Worm (Caenorhabditis elegans): ENCODE data around the gene ZK616.65.

The ZK616.65 gene

DNA sequence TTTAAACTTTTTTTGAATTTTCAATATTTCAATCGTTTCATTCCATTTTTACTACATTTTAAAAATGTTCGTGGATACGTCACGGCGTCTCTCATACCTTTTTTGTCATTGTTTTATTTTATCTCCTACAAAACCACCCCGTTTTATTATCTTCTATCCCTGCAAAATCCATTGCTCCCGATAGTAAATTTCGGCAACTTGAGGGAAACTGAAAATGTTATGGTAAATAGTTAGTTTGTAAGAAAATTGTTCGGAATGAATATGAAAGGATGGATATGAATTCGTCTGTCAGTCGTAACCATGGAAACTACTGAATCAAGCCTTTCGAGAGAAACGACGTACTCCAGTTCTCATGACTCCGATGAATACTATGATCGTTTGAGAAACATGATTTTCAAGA lies 29.7 kb downstream of the ZK616.65 start, which contains the start of gene F41H10.2:
Gene F41H10.2 (plus strand): TSS at position 301 of the 400 bp plus-strand sequence.
- no peak for TF ChIP-seq nhr-28 (tag; optimal IDR thresholded peaks at IDR 0.05)
- TF ChIP-seq egl-27 (tag; optimal IDR thresholded peaks at IDR 0.05), result no peak
- TF ChIP-seq lin-39 (tag; optimal IDR thresholded peaks at IDR 0.05), result no peak
- TF ChIP-seq fkh-2 (tag; optimal IDR thresholded peaks at IDR 0.05), result no peak
- no peak for TF ChIP-seq nfya-1 (tag; optimal IDR thresholded peaks at IDR 0.05; ENCODE audit: insufficient read depth)
- TF ChIP-seq elt-2 (tag; optimal IDR thresholded peaks at IDR 0.05), result no peak
- TF ChIP-seq egl-5 (tag; optimal IDR thresholded peaks at IDR 0.05), result no peak
- no peak for TF ChIP-seq nhr-76 (tag; optimal IDR thresholded peaks at IDR 0.05)
- TF ChIP-seq nhr-23 (tag; optimal IDR thresholded peaks at IDR 0.05), result no peak
- no peak for TF ChIP-seq sea-2 (GFP tag; optimal IDR thresholded peaks at IDR 0.05)

DNA sequence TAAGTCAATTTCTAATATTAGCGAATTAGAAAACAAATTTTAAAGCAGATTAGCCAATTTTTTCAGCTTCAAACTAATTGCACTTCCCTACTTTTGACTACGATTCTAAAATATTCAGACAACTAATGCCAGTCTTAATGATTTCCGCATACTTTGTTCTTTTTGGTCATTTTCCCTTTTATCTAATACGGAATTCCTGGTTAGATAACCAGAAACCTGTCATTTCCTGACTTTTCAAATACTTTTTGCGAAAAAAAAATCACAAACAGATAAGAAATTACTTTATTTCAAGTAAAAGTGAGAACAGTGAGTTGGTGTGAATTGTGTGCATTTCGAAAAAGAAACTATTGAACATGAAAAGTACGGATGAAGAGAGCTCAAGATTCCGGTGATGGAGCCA lies 30.9 kb downstream of the ZK616.65 start:
- TF ChIP-seq pqm-1 (tag; optimal IDR thresholded peaks at IDR 0.05), result peak; percentile 46
- peak; percentile 83 for TF ChIP-seq elt-2 (tag; optimal IDR thresholded peaks at IDR 0.05)
- TF ChIP-seq ztf-11 (tag; optimal IDR thresholded peaks at IDR 0.05), result no peak

DNA sequence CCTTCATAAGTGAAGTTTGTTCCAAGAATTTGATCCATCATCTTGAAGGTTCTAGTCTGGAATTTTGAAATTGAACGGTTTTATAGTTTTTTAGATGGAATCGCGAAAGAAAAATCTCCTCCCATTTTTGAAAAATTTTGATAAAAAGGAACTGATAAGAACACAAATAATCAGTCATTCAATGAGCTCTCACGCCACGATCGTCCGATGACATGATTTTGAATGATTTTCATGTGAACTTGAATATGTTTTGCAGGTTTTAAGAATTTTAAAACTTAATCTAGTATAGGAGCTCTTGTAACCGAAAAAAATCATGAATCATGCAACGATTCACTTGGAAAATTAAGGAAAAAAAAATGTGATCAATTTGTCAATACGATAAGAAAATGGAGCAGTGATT lies 34.0 kb downstream of the ZK616.65 start, which contains the start of gene elo-5:
Gene elo-5 (minus strand): TSS at position 56 of the 400 bp plus-strand sequence.
- peak; percentile 47 for TF ChIP-seq pha-4 (tag; optimal IDR thresholded peaks at IDR 0.05)
- TF ChIP-seq elt-2 (tag; optimal IDR thresholded peaks at IDR 0.05), result peak; percentile 91
- no peak for TF ChIP-seq daf-12 (tag; optimal IDR thresholded peaks at IDR 0.05)
- peak; percentile 52 for TF ChIP-seq pqm-1 (tag; optimal IDR thresholded peaks at IDR 0.05)
- TF ChIP-seq egl-27 (tag; optimal IDR thresholded peaks at IDR 0.05), result no peak
- no peak for TF ChIP-seq ztf-4 (tag; optimal IDR thresholded peaks at IDR 0.05)
- no peak for TF ChIP-seq unc-62 (GFP tag; optimal IDR thresholded peaks at IDR 0.05)

DNA sequence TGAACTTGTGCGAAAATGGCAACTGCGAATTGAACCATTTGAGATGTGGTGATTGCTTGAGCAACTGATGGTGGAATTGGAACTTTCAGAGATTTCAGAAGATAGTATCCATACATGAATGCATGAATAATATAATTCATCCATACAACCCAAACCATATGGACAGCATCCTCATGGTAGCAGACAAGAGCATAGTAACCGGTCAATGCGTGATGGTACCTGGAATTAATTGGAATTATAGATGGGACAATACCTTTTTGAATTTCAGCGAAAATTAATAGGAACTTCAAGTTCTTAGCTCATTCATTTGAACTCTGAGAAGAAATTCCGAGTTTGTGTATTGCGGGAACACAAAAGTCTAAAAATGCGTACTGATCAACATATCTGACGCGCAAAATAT lies 36.1 kb downstream of the ZK616.65 start:
- TF ChIP-seq ztf-11 (tag; optimal IDR thresholded peaks at IDR 0.05), result no peak
- no peak for TF ChIP-seq eor-1 (tag; optimal IDR thresholded peaks at IDR 0.05)
- no peak for TF ChIP-seq sea-2 (GFP tag; optimal IDR thresholded peaks at IDR 0.05)
- no peak for TF ChIP-seq egl-27 (tag; optimal IDR thresholded peaks at IDR 0.05)
- TF ChIP-seq nhr-12 (tag; optimal IDR thresholded peaks at IDR 0.05), result no peak
- no peak for TF ChIP-seq elt-1 (tag; optimal IDR thresholded peaks at IDR 0.05)
- no peak for TF ChIP-seq nfya-1 (tag; optimal IDR thresholded peaks at IDR 0.05; ENCODE audit: insufficient read depth)
- TF ChIP-seq jun-1 (tag; optimal IDR thresholded peaks at IDR 0.05), result no peak
- TF ChIP-seq nhr-76 (tag; optimal IDR thresholded peaks at IDR 0.05), result no peak
- TF ChIP-seq fkh-2 (tag; optimal IDR thresholded peaks at IDR 0.05), result no peak
- no peak for TF ChIP-seq fos-1 (tag; optimal IDR thresholded peaks at IDR 0.05)
- no peak for TF ChIP-seq ceh-82 (tag; optimal IDR thresholded peaks at IDR 0.05)
- TF ChIP-seq elt-2 (tag; optimal IDR thresholded peaks at IDR 0.05), result no peak
- TF ChIP-seq egl-5 (tag; optimal IDR thresholded peaks at IDR 0.05), result no peak
- TF ChIP-seq ceh-9 (tag; optimal IDR thresholded peaks at IDR 0.05), result no peak

DNA sequence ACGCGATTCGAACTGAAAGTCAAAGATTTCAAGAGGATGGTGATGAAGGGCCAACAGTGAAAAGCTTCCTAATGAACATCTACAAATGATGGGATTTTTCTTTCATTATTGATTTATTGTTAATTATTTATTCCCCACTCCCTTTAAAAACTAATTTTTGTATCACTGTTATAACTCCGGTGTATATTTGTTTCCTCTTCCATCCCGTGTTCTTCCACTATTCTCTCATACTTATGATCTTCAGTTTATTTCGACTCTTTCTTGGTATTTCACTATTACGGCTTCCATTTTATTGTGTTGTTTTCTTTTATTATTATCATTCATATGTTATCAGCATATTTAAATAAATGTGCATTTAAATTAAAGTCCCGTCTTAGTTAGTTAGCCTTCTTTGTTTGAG lies 36.7 kb downstream of the ZK616.65 start:
- TF ChIP-seq fos-1 (tag; optimal IDR thresholded peaks at IDR 0.05), result peak; percentile 57
- TF ChIP-seq ama-1 (optimal IDR thresholded peaks at IDR 0.05), result no peak
- TF ChIP-seq elt-2 (tag; optimal IDR thresholded peaks at IDR 0.05), result peak; percentile 55
- TF ChIP-seq ceh-28 (tag; optimal IDR thresholded peaks at IDR 0.05), result peak; percentile 27
- peak; percentile 13 for TF ChIP-seq nhr-77 (tag; optimal IDR thresholded peaks at IDR 0.05)

DNA sequence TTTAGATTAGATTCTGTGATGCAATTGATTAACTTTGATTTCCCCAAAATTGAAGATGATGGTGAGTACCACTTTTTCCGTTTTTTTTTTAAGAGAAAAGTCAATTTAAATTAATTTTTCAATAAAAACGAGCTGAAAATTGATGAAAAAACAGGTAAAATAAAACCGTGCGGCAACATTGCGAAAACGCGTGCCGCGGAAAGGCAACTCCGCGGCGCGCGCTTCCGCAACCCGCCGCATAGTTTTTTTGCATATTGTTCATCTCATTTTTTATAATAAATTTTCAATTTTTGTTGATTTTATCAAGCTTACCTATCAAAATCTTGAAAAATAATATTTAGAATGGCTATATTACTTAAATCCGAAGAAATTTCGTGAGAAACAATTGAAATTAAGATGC lies 40.1 kb downstream of the ZK616.65 start:
- no peak for TF ChIP-seq nhr-12 (tag; optimal IDR thresholded peaks at IDR 0.05)
- no peak for TF ChIP-seq unc-39 (tag; optimal IDR thresholded peaks at IDR 0.05)
- TF ChIP-seq aly-2 (tag; optimal IDR thresholded peaks at IDR 0.05), result no peak
- no peak for TF ChIP-seq sea-2 (GFP tag; optimal IDR thresholded peaks at IDR 0.05)
- TF ChIP-seq fkh-10 (GFP tag; optimal IDR thresholded peaks at IDR 0.05), result no peak
- no peak for TF ChIP-seq hmg-11 (tag; optimal IDR thresholded peaks at IDR 0.05)
- TF ChIP-seq nfya-1 (tag; optimal IDR thresholded peaks at IDR 0.05; ENCODE audit: insufficient read depth), result peak; percentile 40
- no peak for TF ChIP-seq jun-1 (tag; optimal IDR thresholded peaks at IDR 0.05)
- TF ChIP-seq pqm-1 (tag; optimal IDR thresholded peaks at IDR 0.05), result no peak
- TF ChIP-seq nhr-23 (tag; optimal IDR thresholded peaks at IDR 0.05), result peak; percentile 42

DNA sequence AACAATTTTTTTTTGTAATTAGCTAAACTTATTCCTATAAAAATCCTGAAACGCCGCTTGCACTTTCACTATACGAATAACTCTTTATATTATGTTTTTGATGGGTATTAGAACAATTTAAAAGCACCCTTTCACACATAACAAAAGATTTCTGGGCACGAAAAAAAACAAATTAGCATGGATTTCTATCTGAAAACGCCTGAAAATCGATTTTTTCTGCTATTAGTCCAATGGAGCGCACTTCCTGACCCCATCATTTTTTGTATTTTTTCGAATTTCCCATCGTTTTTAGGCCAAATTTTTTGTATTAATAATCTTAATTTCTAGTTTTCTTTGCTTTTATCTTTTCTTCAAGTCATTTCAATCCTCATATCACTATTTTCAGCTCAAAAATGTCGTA lies 41.6 kb downstream of the ZK616.65 start, which contains the start of gene F41H10.3:
Gene F41H10.3 (plus strand): TSS at position 388 of the 400 bp plus-strand sequence.
- no peak for TF ChIP-seq nhr-25 (tag; optimal IDR thresholded peaks at IDR 0.05)
- TF ChIP-seq ztf-11 (tag; optimal IDR thresholded peaks at IDR 0.05), result no peak
- no peak for TF ChIP-seq lin-15B (tag; optimal IDR thresholded peaks at IDR 0.05)
- TF ChIP-seq elt-2 (tag; optimal IDR thresholded peaks at IDR 0.05), result no peak
- TF ChIP-seq ztf-4 (tag; optimal IDR thresholded peaks at IDR 0.05), result no peak
- TF ChIP-seq unc-62 (GFP tag; optimal IDR thresholded peaks at IDR 0.05), result no peak
- no peak for TF ChIP-seq elt-3 (tag; optimal IDR thresholded peaks at IDR 0.05)
- no peak for TF ChIP-seq fos-1 (tag; optimal IDR thresholded peaks at IDR 0.05)
- TF ChIP-seq daf-12 (tag; optimal IDR thresholded peaks at IDR 0.05), result no peak
- no peak for TF ChIP-seq ceh-16 (tag; optimal IDR thresholded peaks at IDR 0.05)
- no peak for TF ChIP-seq fkh-2 (tag; optimal IDR thresholded peaks at IDR 0.05)
- no peak for TF ChIP-seq hmg-11 (tag; optimal IDR thresholded peaks at IDR 0.05)
- TF ChIP-seq pqm-1 (tag; optimal IDR thresholded peaks at IDR 0.05), result no peak
- no peak for TF ChIP-seq eor-1 (tag; optimal IDR thresholded peaks at IDR 0.05)
- TF ChIP-seq nhr-67 (tag; optimal IDR thresholded peaks at IDR 0.05), result no peak
- no peak for TF ChIP-seq nhr-23 (tag; optimal IDR thresholded peaks at IDR 0.05)

Measured in whole organism, L3 larva.